Fruit fly (Drosophila melanogaster): ENCODE measurements around the gene kmg.

Gene kmg

dm6 chr2L:13164994-13165801 lies 4.9 kb downstream of the kmg start, which contains the start of gene Sirt1 (continued):
- peak; percentile 95 for TF ChIP-seq nmo (GFP tag; optimal IDR thresholded peaks at IDR 0.05)
- peak in 1 of 2 experiments; percentile 78 for TF ChIP-seq bsh (GFP tag; optimal IDR thresholded peaks at IDR 0.05)
- no peak for TF ChIP-seq D19A (tag; optimal IDR thresholded peaks at IDR 0.05)
- peak; percentile 74 for TF ChIP-seq Fer2 (tag; optimal IDR thresholded peaks at IDR 0.05)
- peak; percentile 58 for TF ChIP-seq CG8944 (GFP tag; optimal IDR thresholded peaks at IDR 0.05)
- peak; percentile 85 for TF ChIP-seq Hsf (GFP tag; optimal IDR thresholded peaks at IDR 0.05)
- peak; percentile 48; the same call in 1 of the 2 replicates for TF ChIP-seq Drgx (GFP tag; IDR thresholded peaks at IDR 0.05)
- TF ChIP-seq ATbp (GFP tag; optimal IDR thresholded peaks at IDR 0.05): peak; percentile 62
- TF ChIP-seq vfl (GFP tag; optimal IDR thresholded peaks at IDR 0.05): peak; percentile 10
- TF ChIP-seq dmrt11E (tag; optimal IDR thresholded peaks at IDR 0.05): peak; percentile 92
- TF ChIP-seq al (GFP tag; IDR thresholded peaks at IDR 0.05): peak; percentile 77
- no peak for TF ChIP-seq da (GFP tag; optimal IDR thresholded peaks at IDR 0.05)
- TF ChIP-seq sc (optimal IDR thresholded peaks at IDR 0.05): no peak
- peak; percentile 84 for TF ChIP-seq sc (GFP tag; optimal IDR thresholded peaks at IDR 0.05)
- peak; percentile 43 for TF ChIP-seq zfh2 (GFP tag; optimal IDR thresholded peaks at IDR 0.05)
- TF ChIP-seq eve (GFP tag; optimal IDR thresholded peaks at IDR 0.05): no peak
- TF ChIP-seq lab (GFP tag; optimal IDR thresholded peaks at IDR 0.05): peak; percentile 76
- TF ChIP-seq Dll (GFP tag; IDR thresholded peaks at IDR 0.05; ENCODE audit: partially characterized antibody): no peak; the same call in 3 of the 4 replicates
- TF ChIP-seq CG32767 (GFP tag; IDR thresholded peaks at IDR 0.05): peak; percentile 98
- peak; percentile 66; the same call in 1 of the 2 replicates for TF ChIP-seq ro (GFP tag; IDR thresholded peaks at IDR 0.05)
- TF ChIP-seq CG10654 (GFP tag; optimal IDR thresholded peaks at IDR 0.05): peak; percentile 76
- TF ChIP-seq CG16863 (GFP tag; optimal IDR thresholded peaks at IDR 0.05): peak; percentile 57
- peak; percentile 88 for TF ChIP-seq fd96Cb (tag; optimal IDR thresholded peaks at IDR 0.05)
- TF ChIP-seq stwl (tag; optimal IDR thresholded peaks at IDR 0.05): peak; percentile 18
- peak; percentile 83 for TF ChIP-seq Six4 (GFP tag; optimal IDR thresholded peaks at IDR 0.05)
- peak; percentile 49; the same call in 1 of the 2 replicates for TF ChIP-seq CG8765 (GFP tag; IDR thresholded peaks at IDR 0.05)
- TF ChIP-seq CG5180 (GFP tag; optimal IDR thresholded peaks at IDR 0.05): no peak
- TF ChIP-seq az2 (GFP tag; optimal IDR thresholded peaks at IDR 0.05): peak; percentile 92
- no peak for TF ChIP-seq p53 (GFP tag; optimal IDR thresholded peaks at IDR 0.05)
- TF ChIP-seq MTF-1 (GFP tag; optimal IDR thresholded peaks at IDR 0.05; ENCODE audit: borderline replicate concordance): peak; percentile 67
- peak; percentile 4; the same call in 1 of the 2 replicates for TF ChIP-seq amos (GFP tag; IDR thresholded peaks at IDR 0.05; ENCODE audit: partially characterized antibody)
- TF ChIP-seq CG11456 (GFP tag; IDR thresholded peaks at IDR 0.05): peak; percentile 67; the same call in 2 of the 3 replicates
- TF ChIP-seq CG10274 (GFP tag; optimal IDR thresholded peaks at IDR 0.05): peak; percentile 43
- TF ChIP-seq schlank (tag; optimal IDR thresholded peaks at IDR 0.05): peak; percentile 41
- peak; percentile 71 for TF ChIP-seq CG17359 (tag; optimal IDR thresholded peaks at IDR 0.05)
- no peak for TF ChIP-seq Sox100B (GFP tag; optimal IDR thresholded peaks at IDR 0.05)
- peak; percentile 71; the same call in 2 of the 3 replicates for TF ChIP-seq Aef1 (GFP tag; IDR thresholded peaks at IDR 0.05)
- peak; percentile 89 for TF ChIP-seq CG3281 (GFP tag; optimal IDR thresholded peaks at IDR 0.05)
- TF ChIP-seq Doc2 (GFP tag; IDR thresholded peaks at IDR 0.05): peak; percentile 8; the same call in 1 of the 2 replicates
- peak; percentile 6 for TF ChIP-seq Atf-2 (GFP tag; optimal IDR thresholded peaks at IDR 0.05)
- no peak for TF ChIP-seq bigmax (GFP tag; optimal IDR thresholded peaks at IDR 0.05)
- TF ChIP-seq PHDP (tag; optimal IDR thresholded peaks at IDR 0.05): peak; percentile 84
- TF ChIP-seq CG7963 (GFP tag; IDR thresholded peaks at IDR 0.05; ENCODE audit: partially characterized antibody): no peak
- no peak for TF ChIP-seq repo (GFP tag; optimal IDR thresholded peaks at IDR 0.05)
- TF ChIP-seq CG17328 (GFP tag; IDR thresholded peaks at IDR 0.05): peak; percentile 42; the same call in 1 of the 2 replicates
- peak; percentile 96 for TF ChIP-seq CG2678 (tag; optimal IDR thresholded peaks at IDR 0.05)
- TF ChIP-seq D (optimal IDR thresholded peaks at IDR 0.05): no peak
- peak; percentile 79 for TF ChIP-seq D (GFP tag; optimal IDR thresholded peaks at IDR 0.05)

All from whole organism, embryonic.